Fruit fly (Drosophila melanogaster) whole organism, embryonic: ENCODE measurements around the gene CG5506.

Experiments used
- Adf1 ChIP-seq: fragments of 200-800 bp; sonication (Bioruptor generic); IDR thresholded peaks from 2 replicates; pipeline ENCODE4 v1.3.6; 2022; ENCODE audit warnings: missing biosample characterization, missing genetic modification characterization
- Atf6 ChIP-seq: fragments of 200-800 bp; sonication (Bioruptor generic); IDR thresholded peaks from 2 replicates; pipeline ENCODE4 v1.3.6; 2022; ENCODE audit warnings: missing biosample characterization, missing genetic modification characterization
- CG10543 ChIP-seq: fragments of 200-800 bp; sonication (Bioruptor generic); optimal IDR thresholded peaks from 3 replicates; lab custom pipeline; 2017; ENCODE audit warnings: missing biosample characterization, mild to moderate bottlenecking, missing genetic modification characterization, moderate library complexity
- CG12769 ChIP-seq: fragments of 200-800 bp; sonication (Bioruptor generic); optimal IDR thresholded peaks from 2 replicates; lab custom pipeline; 2019; ENCODE audit warnings: missing biosample characterization, mild to moderate bottlenecking, missing genetic modification characterization, moderate library complexity
- CG13296 ChIP-seq: fragments of 200-800 bp; sonication (Bioruptor generic); optimal IDR thresholded peaks from 3 replicates; lab custom pipeline; 2018; ENCODE audit warnings: missing biosample characterization, mild to moderate bottlenecking, missing genetic modification characterization
- CG14860 ChIP-seq: fragments of 200-800 bp; sonication (Bioruptor generic); IDR thresholded peaks from 3 replicates; pipeline ENCODE4 v1.3.6; 2022; ENCODE audit warnings: missing biosample characterization, missing genetic modification characterization; ENCODE audit not compliant: partially characterized antibody
- CG14965 ChIP-seq: fragments of 200-800 bp; sonication (Bioruptor generic); optimal IDR thresholded peaks from 2 replicates; lab custom pipeline; 2016; ENCODE audit warnings: missing biosample characterization, missing genetic modification characterization, borderline replicate concordance
- CG15514 ChIP-seq: fragments of 200-800 bp; sonication (Bioruptor generic); optimal IDR thresholded peaks from 3 replicates; lab custom pipeline; 2017; ENCODE audit warnings: missing biosample characterization, missing genetic modification characterization, mild to moderate bottlenecking, moderate library complexity, missing genetic modification reagents
- CG3281 ChIP-seq: fragments of 200-800 bp; sonication (Bioruptor generic); optimal IDR thresholded peaks from 3 replicates; lab custom pipeline; 2017; ENCODE audit warnings: missing biosample characterization, mild to moderate bottlenecking, missing genetic modification characterization
- CG34376 ChIP-seq: fragments of 200-800 bp; sonication (Bioruptor generic); optimal IDR thresholded peaks from 2 replicates; lab custom pipeline; 2018; ENCODE audit warnings: missing biosample characterization, mild to moderate bottlenecking, missing genetic modification characterization
- CG6175 ChIP-seq: fragments of 200-800 bp; sonication (Bioruptor generic); IDR thresholded peaks from 3 replicates; pipeline ENCODE4 v1.3.6; 2022; ENCODE audit warnings: missing biosample characterization, missing genetic modification characterization
- CG7786 ChIP-seq: fragments of 200-800 bp; sonication (Bioruptor generic); optimal IDR thresholded peaks from 2 replicates; lab custom pipeline; 2016; ENCODE audit warnings: missing biosample characterization, missing genetic modification characterization
- CG8290 ChIP-seq, 3 experiments: fragments of 200-800 bp; sonication (Bioruptor generic); optimal IDR thresholded peaks; 2 replicates each; lab custom pipeline; 2016 to 2019; ENCODE audit warnings: missing biosample characterization in 3 of 3, missing genetic modification characterization in 3 of 3, mild to moderate bottlenecking in 2 of 3, moderate library complexity in 1 of 3
- Chrac-16 ChIP-seq: fragments of 200-800 bp; sonication (Bioruptor generic); optimal IDR thresholded peaks from 3 replicates; lab custom pipeline; 2016; ENCODE audit warnings: missing biosample characterization, missing genetic modification characterization
- Ets65A ChIP-seq: fragments of 200-800 bp; sonication (Bioruptor generic); peaks from one replicate; lab custom pipeline; 2016; ENCODE audit warnings: missing biosample characterization, missing genetic modification characterization
- GATAe ChIP-seq: fragments of 200-800 bp; sonication (Bioruptor generic); conservative IDR thresholded peaks from 2 replicates; pipeline ENCODE4 v1.3.6; 2022; ENCODE audit warnings: missing biosample characterization, missing genetic modification characterization
- HHEX ChIP-seq: fragments of 200-800 bp; sonication (Bioruptor generic); optimal IDR thresholded peaks from 3 replicates; lab custom pipeline; 2017; ENCODE audit warnings: missing biosample characterization, mild to moderate bottlenecking, missing genetic modification characterization, missing genetic modification reagents
- Hsf ChIP-seq: fragments of 200-800 bp; sonication (Bioruptor generic); optimal IDR thresholded peaks from 3 replicates; lab custom pipeline; 2016; ENCODE audit warnings: missing biosample characterization, missing genetic modification characterization
- Jarid2 ChIP-seq: fragments of 200-800 bp; sonication (Bioruptor generic); optimal IDR thresholded peaks from 3 replicates; lab custom pipeline; 2017; ENCODE audit warnings: mild to moderate bottlenecking, missing biosample characterization, missing genetic modification reagents, missing genetic modification characterization
- Med ChIP-seq: fragments of 200-800 bp; sonication (Bioruptor generic); peaks from one replicate; lab custom pipeline; 2016; ENCODE audit warnings: missing biosample characterization, missing genetic modification characterization, mild to moderate bottlenecking, inconsistent platforms, moderate library complexity
- Neu2 ChIP-seq: fragments of 200-800 bp; sonication (Bioruptor generic); optimal IDR thresholded peaks from 3 replicates; lab custom pipeline; 2016; ENCODE audit warnings: missing biosample characterization, missing genetic modification characterization, borderline replicate concordance
- Pdp1 ChIP-seq, 2 experiments: fragments of 200-800 bp; sonication (Bioruptor generic); optimal IDR thresholded peaks; 3 replicates each; lab custom pipeline; 2016; ENCODE audit warnings: missing biosample characterization in 2 of 2, missing genetic modification characterization in 2 of 2, mild to moderate bottlenecking in 1 of 2, moderate library complexity in 1 of 2
- Ptx1 ChIP-seq: fragments of 200-800 bp; sonication (Bioruptor generic); IDR thresholded peaks from 2 replicates; pipeline ENCODE4 v1.3.6; 2022; ENCODE audit warnings: missing biosample characterization, missing genetic modification characterization
- bigmax ChIP-seq: fragments of 200-800 bp; sonication (Bioruptor generic); optimal IDR thresholded peaks from 2 replicates; lab custom pipeline; 2018; ENCODE audit warnings: missing biosample characterization, mild to moderate bottlenecking, missing genetic modification characterization
- caup ChIP-seq: fragments of 200-800 bp; sonication (Bioruptor generic); optimal IDR thresholded peaks from 3 replicates; lab custom pipeline; 2017; ENCODE audit warnings: missing biosample characterization, mild to moderate bottlenecking, missing genetic modification characterization, moderate library complexity; ENCODE audit not compliant: severe bottlenecking
- chinmo ChIP-seq: fragments of 200-800 bp; sonication (Bioruptor generic); IDR thresholded peaks from 4 replicates; pipeline ENCODE4 v1.3.6; 2022; ENCODE audit warnings: missing biosample characterization, missing genetic modification characterization; ENCODE audit not compliant: partially characterized antibody
- croc ChIP-seq: fragments of 200-800 bp; sonication (Bioruptor generic); conservative IDR thresholded peaks from 3 replicates; pipeline ENCODE4 v1.3.6; 2022; ENCODE audit warnings: missing biosample characterization, missing genetic modification characterization
- crol ChIP-seq: fragments of 200-800 bp; sonication (Bioruptor generic); IDR thresholded peaks from 2 replicates; pipeline ENCODE4 v1.3.6; 2022; ENCODE audit warnings: missing biosample characterization, missing genetic modification characterization
- cwo ChIP-seq: fragments of 200-800 bp; sonication (Bioruptor generic); optimal IDR thresholded peaks from 3 replicates; lab custom pipeline; 2017; ENCODE audit warnings: missing biosample characterization, missing genetic modification characterization, mild to moderate bottlenecking, moderate library complexity, missing genetic modification reagents
- dmrt11E ChIP-seq: fragments of 200-800 bp; sonication (Bioruptor generic); optimal IDR thresholded peaks from 3 replicates; lab custom pipeline; 2018; ENCODE audit warnings: missing biosample characterization, mild to moderate bottlenecking, missing genetic modification characterization, moderate library complexity
- exex ChIP-seq: fragments of 200-800 bp; sonication (Bioruptor generic); optimal IDR thresholded peaks from 4 replicates; lab custom pipeline; 2018; ENCODE audit warnings: missing biosample characterization, mild to moderate bottlenecking, missing genetic modification characterization, moderate library complexity
- ftz-f1 ChIP-seq: fragments of 200-800 bp; sonication (Bioruptor generic); optimal IDR thresholded peaks from 2 replicates; lab custom pipeline; 2016; ENCODE audit warnings: missing biosample characterization, missing genetic modification characterization
- grau ChIP-seq: fragments of 200-800 bp; optimal IDR thresholded peaks from 3 replicates; lab custom pipeline; 2019; ENCODE audit warnings: missing biosample characterization, mild to moderate bottlenecking, missing genetic modification characterization, moderate library complexity
- gro ChIP-seq: fragments of 200-800 bp; sonication (Bioruptor generic); optimal IDR thresholded peaks from 2 replicates; lab custom pipeline; 2016; ENCODE audit warnings: missing biosample characterization, missing genetic modification characterization
- mirr ChIP-seq: fragments of 200-800 bp; sonication (Bioruptor generic); optimal IDR thresholded peaks from 3 replicates; lab custom pipeline; 2018; ENCODE audit warnings: missing biosample characterization, mild to moderate bottlenecking, missing genetic modification characterization
- nau ChIP-seq: fragments of 200-800 bp; sonication (Bioruptor generic); optimal IDR thresholded peaks from 3 replicates; lab custom pipeline; 2017; ENCODE audit warnings: missing biosample characterization, mild to moderate bottlenecking, missing genetic modification characterization, missing genetic modification reagents
- pan ChIP-seq, 4 experiments: fragments of >200 bp in 3 of 4; fragments of 200-800 bp in 1 of 4; sonication (Bioruptor generic) in 1 of 4; optimal IDR thresholded peaks in 3 of 4; IDR thresholded peaks in 1 of 4; 2 replicates each; pipeline versions ENCODE4 v1.3.6 to Lab custom; 2017 to 2022; ENCODE audit warnings: missing biosample characterization in 2 of 4, missing genetic modification characterization in 2 of 4, mixed read lengths in 1 of 4
- psq ChIP-seq: fragments of 200-800 bp; sonication (Bioruptor generic); optimal IDR thresholded peaks from 2 replicates; lab custom pipeline; 2017; ENCODE audit warnings: missing biosample characterization, missing genetic modification characterization
- rib ChIP-seq: fragments of 200-800 bp; sonication (Bioruptor generic); IDR thresholded peaks from 2 replicates; pipeline ENCODE4 v1.3.6; 2022; ENCODE audit warnings: missing biosample characterization, missing genetic modification characterization
- sd ChIP-seq: fragments of 200-800 bp; sonication (Bioruptor generic); optimal IDR thresholded peaks from 3 replicates; lab custom pipeline; 2018; ENCODE audit warnings: missing biosample characterization, mild to moderate bottlenecking, missing genetic modification characterization, moderate library complexity
- ssp ChIP-seq: fragments of 200-800 bp; sonication (Bioruptor generic); IDR thresholded peaks from 2 replicates; pipeline ENCODE4 v1.3.6; 2022; ENCODE audit warnings: missing biosample characterization, missing genetic modification characterization
- stc ChIP-seq: fragments of 200-800 bp; sonication (Bioruptor generic); IDR thresholded peaks from 2 replicates; pipeline ENCODE4 v1.3.6; 2022; ENCODE audit warnings: missing biosample characterization, missing genetic modification characterization
- sug ChIP-seq: fragments of 200-800 bp; optimal IDR thresholded peaks from 2 replicates; lab custom pipeline; 2019; ENCODE audit warnings: missing biosample characterization, mild to moderate bottlenecking, missing genetic modification characterization, moderate library complexity
- wdn ChIP-seq: fragments of 200-800 bp; sonication (Bioruptor generic); IDR thresholded peaks from 2 replicates; pipeline ENCODE4 v1.3.6; 2022; ENCODE audit warnings: missing biosample characterization, missing genetic modification characterization
- z ChIP-seq: fragments of 200-800 bp; sonication (Bioruptor generic); IDR thresholded peaks from 3 replicates; pipeline ENCODE4 v1.3.6; 2022; ENCODE audit warnings: missing biosample characterization, missing genetic modification characterization
- zfh1 ChIP-seq: fragments of 200-800 bp; sonication (Bioruptor generic); IDR thresholded peaks from 3 replicates; pipeline ENCODE4 v1.3.6; 2022; ENCODE audit warnings: missing biosample characterization, missing genetic modification characterization

The CG5506 gene

dm6 chr3L:17912972-17913763 is 29.0 kb upstream of the CG5506 start:
- TF ChIP-seq z (GFP tag; lab: Robert Waterston, UW): no peak
- 0 out of 2 replicates have a peak, but pooled peaks have one; percentile 8 for TF ChIP-seq Ptx1 (GFP tag; lab: Robert Waterston, UW)
- TF ChIP-seq pan (optimal IDR thresholded peaks at IDR 0.05; lab: Kevin White, UChicago): no peak
- TF ChIP-seq pan (GFP tag; optimal IDR thresholded peaks at IDR 0.05 in 1 of 2, IDR thresholded peaks at IDR 0.05 in 1 of 2): peak in 1 of 2 experiments; percentile 6
- no peak for TF ChIP-seq Hsf (GFP tag; lab: Kevin White, UChicago)
- no peak for TF ChIP-seq HHEX (GFP tag; lab: Kevin White, UChicago)
- TF ChIP-seq sd (tag; lab: Kevin White, UChicago): peak; percentile 75
- TF ChIP-seq croc (GFP tag; lab: Robert Waterston, UW): no peak
- no peak for TF ChIP-seq CG8290 (GFP tag; optimal IDR thresholded peaks at IDR 0.05; lab: Kevin White, UChicago)
- peak in 1 of 2 experiments; percentile 44 for TF ChIP-seq CG8290 (tag; optimal IDR thresholded peaks at IDR 0.05; lab: Kevin White, UChicago)
- peak; percentile 83 for TF ChIP-seq crol (GFP tag; lab: Robert Waterston, UW)
- no peak for TF ChIP-seq dmrt11E (tag; lab: Kevin White, UChicago)
- TF ChIP-seq chinmo (GFP tag; lab: Robert Waterston, UW): peak; percentile 89; the same call in 2 of the 4 replicates
- peak; percentile 53; the same call in 1 of the 2 replicates for TF ChIP-seq Adf1 (GFP tag; lab: Robert Waterston, UW)
- peak; percentile 36 for TF ChIP-seq Ets65A (GFP tag; lab: Kevin White, UChicago)
- TF ChIP-seq rib (GFP tag; lab: Robert Waterston, UW): peak; percentile 40; the same call in 1 of the 2 replicates
- TF ChIP-seq GATAe (GFP tag; lab: Robert Waterston, UW): peak; percentile 55
- no peak for TF ChIP-seq CG14965 (GFP tag; lab: Kevin White, UChicago)
- TF ChIP-seq CG14860: 0 out of 3 replicates have a peak, but pooled peaks have one; percentile 28
- peak; percentile 25 for TF ChIP-seq CG13296 (GFP tag; lab: Kevin White, UChicago)
- no peak for TF ChIP-seq nau
- TF ChIP-seq CG10543 (GFP tag; lab: Kevin White, UChicago): peak; percentile 55
- peak; percentile 8 for TF ChIP-seq caup (GFP tag; lab: Kevin White, UChicago)
- peak; percentile 38 for TF ChIP-seq cwo (GFP tag; lab: Kevin White, UChicago)
- peak; percentile 14 for TF ChIP-seq CG15514
- no peak for TF ChIP-seq CG7786 (GFP tag; lab: Kevin White, UChicago)
- TF ChIP-seq wdn (GFP tag; lab: Robert Waterston, UW): 0 out of 2 replicates have a peak, but pooled peaks have one; percentile 22
- TF ChIP-seq mirr (GFP tag; lab: Kevin White, UChicago): peak; percentile 77
- TF ChIP-seq CG3281 (GFP tag; lab: Kevin White, UChicago): peak; percentile 14
- peak; percentile 82 for TF ChIP-seq CG34376 (GFP tag; lab: Kevin White, UChicago)
- TF ChIP-seq Neu2 (GFP tag; lab: Kevin White, UChicago): no peak
- no peak for TF ChIP-seq CG6175 (GFP tag; lab: Robert Waterston, UW)
- TF ChIP-seq zfh1: 0 out of 3 replicates have a peak, but pooled peaks have one; percentile 16
- no peak for TF ChIP-seq grau (tag; lab: Kevin White, UChicago)
- TF ChIP-seq ftz-f1 (GFP tag; lab: Kevin White, UChicago): peak; percentile 98
- no peak for TF ChIP-seq psq (GFP tag; lab: Kevin White, UChicago)
- peak; percentile 89 for TF ChIP-seq exex
- TF ChIP-seq Jarid2 (GFP tag; lab: Kevin White, UChicago): no peak
- TF ChIP-seq Med (GFP tag; lab: Kevin White, UChicago): peak; percentile 61
- TF ChIP-seq stc (GFP tag; lab: Robert Waterston, UW): no peak
- TF ChIP-seq CG12769: peak; percentile 29
- 0 out of 2 replicates have a peak, but pooled peaks have one; percentile 12 for TF ChIP-seq Atf6 (GFP tag; lab: Robert Waterston, UW)
- peak; percentile 88 for TF ChIP-seq sug (tag; lab: Kevin White, UChicago)
- peak; percentile 41 for TF ChIP-seq gro
- TF ChIP-seq bigmax (GFP tag; lab: Kevin White, UChicago): no peak
- no peak for TF ChIP-seq Chrac-16
- no peak for TF ChIP-seq ssp
- TF ChIP-seq Pdp1 (GFP tag; optimal IDR thresholded peaks at IDR 0.05; lab: Kevin White, UChicago): peak in 1 of 2 experiments; percentile 18
